ENCODE assay signal across 1 fruit fly cellular context in the genomic region with DNA sequence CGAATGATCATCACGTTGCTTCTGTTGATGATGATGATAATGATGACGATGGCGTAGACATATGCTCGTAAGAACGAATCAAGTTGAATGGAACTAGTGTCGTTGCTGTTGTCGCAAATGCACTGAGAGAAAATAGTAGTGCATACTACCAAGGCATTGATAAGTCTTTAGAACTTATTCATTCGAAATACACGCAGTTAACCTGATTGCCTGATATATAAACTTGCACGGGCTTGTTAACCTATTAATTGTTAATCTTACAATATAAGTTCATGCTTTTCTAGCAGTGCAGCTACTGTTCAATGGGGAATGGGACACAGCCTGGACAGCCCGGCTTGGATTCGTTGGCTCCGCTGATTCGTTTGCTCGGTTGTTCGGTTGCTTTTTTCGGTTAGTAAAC.
TF ChIP-seq lines count a peak whose summit lies in the region.

No protein-coding gene starts in this region.

TF ChIP-seq in whole organism, embryonic, 481 proteins besides CTCF, POLR2A, EP300 and RAD21 (continued from another document and continues in another):
- peak; percentile 91 for TF ChIP-seq CG18262 (tag; optimal IDR thresholded peaks at IDR 0.05; lab: Kevin White, UChicago)
- TF ChIP-seq az2 (GFP tag; optimal IDR thresholded peaks at IDR 0.05; lab: Kevin White, UChicago) = peak; percentile 86
- peak; percentile 77 for TF ChIP-seq CG9876 (GFP tag; optimal IDR thresholded peaks at IDR 0.05; lab: Kevin White, UChicago)
- TF ChIP-seq CG15514 (GFP tag; optimal IDR thresholded peaks at IDR 0.05; lab: Kevin White, UChicago) = peak; percentile 68
- peak; percentile 67 for TF ChIP-seq ac (GFP tag; optimal IDR thresholded peaks at IDR 0.05; lab: Kevin White, UChicago)
- no peak for TF ChIP-seq cad (GFP tag; optimal IDR thresholded peaks at IDR 0.05; lab: Kevin White, UChicago)
- peak; percentile 70 for TF ChIP-seq Bteb2 (GFP tag; optimal IDR thresholded peaks at IDR 0.05; lab: Kevin White, UChicago)
- peak; percentile 71 for TF ChIP-seq wek (GFP tag; optimal IDR thresholded peaks at IDR 0.05; lab: Kevin White, UChicago)
- peak; percentile 89 for TF ChIP-seq phol (tag; optimal IDR thresholded peaks at IDR 0.05; lab: Kevin White, UChicago)
- TF ChIP-seq lmd (GFP tag; IDR thresholded peaks at IDR 0.05; lab: Robert Waterston, UW) = peak; percentile 86
- TF ChIP-seq CG3065 (GFP tag; optimal IDR thresholded peaks at IDR 0.05; lab: Kevin White, UChicago) = peak; percentile 76
- TF ChIP-seq CG10147 (GFP tag; optimal IDR thresholded peaks at IDR 0.05; lab: Kevin White, UChicago) = peak; percentile 71
- TF ChIP-seq otp (GFP tag; IDR thresholded peaks at IDR 0.05; lab: Robert Waterston, UW) = peak; percentile 83
- TF ChIP-seq CG6765 (GFP tag; optimal IDR thresholded peaks at IDR 0.05; lab: Kevin White, UChicago) = peak; percentile 41
- TF ChIP-seq ara (GFP tag; IDR thresholded peaks at IDR 0.05; lab: Robert Waterston, UW) = peak; percentile 88
- TF ChIP-seq rib (GFP tag; IDR thresholded peaks at IDR 0.05; lab: Robert Waterston, UW) = peak; percentile 74
- peak; percentile 79 for TF ChIP-seq Mes4 (GFP tag; optimal IDR thresholded peaks at IDR 0.05; lab: Kevin White, UChicago)
- TF ChIP-seq pita (GFP tag; optimal IDR thresholded peaks at IDR 0.05; lab: Kevin White, UChicago) = no peak
- TF ChIP-seq CG4854 (GFP tag; optimal IDR thresholded peaks at IDR 0.05; lab: Kevin White, UChicago) = peak; percentile 69
- TF ChIP-seq knrl (GFP tag; IDR thresholded peaks at IDR 0.05; lab: Robert Waterston, UW; ENCODE audit: partially characterized antibody) = no peak
- TF ChIP-seq ind (GFP tag; optimal IDR thresholded peaks at IDR 0.05; lab: Kevin White, UChicago) = peak; percentile 79
- TF ChIP-seq CG14441 (GFP tag; IDR thresholded peaks at IDR 0.05; lab: Robert Waterston, UW) = peak; percentile 70
- peak; percentile 72 for TF ChIP-seq Abd-B (GFP tag; optimal IDR thresholded peaks at IDR 0.05; lab: Kevin White, UChicago)
- TF ChIP-seq CG2875 (GFP tag; optimal IDR thresholded peaks at IDR 0.05; lab: Kevin White, UChicago) = peak; percentile 82
- TF ChIP-seq Scr (GFP tag; IDR thresholded peaks at IDR 0.05; lab: Robert Waterston, UW; ENCODE audit: partially characterized antibody) = no peak
- peak; percentile 77 for TF ChIP-seq CG18764 (GFP tag; optimal IDR thresholded peaks at IDR 0.05; lab: Kevin White, UChicago)
- TF ChIP-seq Poxn (GFP tag; IDR thresholded peaks at IDR 0.05; lab: Robert Waterston, UW) = 0 out of 2 replicates have a peak, but pooled peaks have one; percentile 25
- peak; percentile 69 for TF ChIP-seq ewg (GFP tag; optimal IDR thresholded peaks at IDR 0.05; lab: Kevin White, UChicago)
- peak; percentile 82 for TF ChIP-seq CG13624 (GFP tag; optimal IDR thresholded peaks at IDR 0.05; lab: Kevin White, UChicago)
- TF ChIP-seq salm (tag; optimal IDR thresholded peaks at IDR 0.05; lab: Kevin White, UChicago) = peak; percentile 69
- peak; percentile 77 for TF ChIP-seq CG18476 (GFP tag; optimal IDR thresholded peaks at IDR 0.05; lab: Kevin White, UChicago)
- no peak for TF ChIP-seq inv (GFP tag; IDR thresholded peaks at IDR 0.05; lab: Robert Waterston, UW; ENCODE audit: partially characterized antibody)
- peak; percentile 66 for TF ChIP-seq CG4730 (GFP tag; IDR thresholded peaks at IDR 0.05; lab: Robert Waterston, UW)
- TF ChIP-seq CG1233 (GFP tag; optimal IDR thresholded peaks at IDR 0.05; lab: Kevin White, UChicago) = peak; percentile 79
- TF ChIP-seq CG34376 (GFP tag; optimal IDR thresholded peaks at IDR 0.05; lab: Kevin White, UChicago) = no peak
- TF ChIP-seq dmrt99B (tag; optimal IDR thresholded peaks at IDR 0.05; lab: Kevin White, UChicago) = peak; percentile 82
- TF ChIP-seq CG10462 (GFP tag; optimal IDR thresholded peaks at IDR 0.05; lab: Kevin White, UChicago) = peak; percentile 76
- no peak for TF ChIP-seq CG15073 (GFP tag; optimal IDR thresholded peaks at IDR 0.05; lab: Kevin White, UChicago)
- TF ChIP-seq HLHmδ (GFP tag; optimal IDR thresholded peaks at IDR 0.05; lab: Kevin White, UChicago) = no peak
- TF ChIP-seq crol (GFP tag; IDR thresholded peaks at IDR 0.05; lab: Robert Waterston, UW) = no peak
- peak; percentile 51 for TF ChIP-seq CG3847 (GFP tag; IDR thresholded peaks at IDR 0.05; lab: Robert Waterston, UW)
- peak; percentile 93 for TF ChIP-seq gem (tag; optimal IDR thresholded peaks at IDR 0.05; lab: Kevin White, UChicago)
- peak; percentile 81 for TF ChIP-seq Atf6 (GFP tag; IDR thresholded peaks at IDR 0.05; lab: Robert Waterston, UW)
- peak; percentile 75 for TF ChIP-seq CG6813 (GFP tag; optimal IDR thresholded peaks at IDR 0.05; lab: Kevin White, UChicago)
- TF ChIP-seq tup (GFP tag; optimal IDR thresholded peaks at IDR 0.05; lab: Kevin White, UChicago) = peak; percentile 63
- no peak for TF ChIP-seq sna (GFP tag; IDR thresholded peaks at IDR 0.05; lab: Robert Waterston, UW; ENCODE audit: partially characterized antibody)
- peak; percentile 75 for TF ChIP-seq nerfin-1 (tag; optimal IDR thresholded peaks at IDR 0.05; lab: Kevin White, UChicago)
- peak; percentile 80 for TF ChIP-seq sisA (GFP tag; IDR thresholded peaks at IDR 0.05; lab: Robert Waterston, UW)
- TF ChIP-seq CG1647 (GFP tag; optimal IDR thresholded peaks at IDR 0.05; lab: Kevin White, UChicago) = peak; percentile 84
- peak; percentile 81 for TF ChIP-seq NC2α (GFP tag; optimal IDR thresholded peaks at IDR 0.05; lab: Kevin White, UChicago)
- peak; percentile 66 for TF ChIP-seq odd (GFP tag; optimal IDR thresholded peaks at IDR 0.05; lab: Kevin White, UChicago)
- peak; percentile 58 for TF ChIP-seq kah (GFP tag; optimal IDR thresholded peaks at IDR 0.05; lab: Kevin White, UChicago)
- TF ChIP-seq CG12155 (GFP tag; optimal IDR thresholded peaks at IDR 0.05; lab: Kevin White, UChicago) = peak; percentile 81
- peak; percentile 77 for TF ChIP-seq kay (GFP tag; optimal IDR thresholded peaks at IDR 0.05; lab: Kevin White, UChicago)
- peak; percentile 83 for TF ChIP-seq slbo (GFP tag; IDR thresholded peaks at IDR 0.05; lab: Robert Waterston, UW)
- TF ChIP-seq wor (GFP tag; IDR thresholded peaks at IDR 0.05; lab: Robert Waterston, UW) = peak; percentile 56; the same call in 1 of the 2 replicates
- peak; percentile 87 for TF ChIP-seq nmo (GFP tag; optimal IDR thresholded peaks at IDR 0.05; lab: Kevin White, UChicago)
- TF ChIP-seq ken (GFP tag; IDR thresholded peaks at IDR 0.05; lab: Robert Waterston, UW) = peak; percentile 80
- TF ChIP-seq sim (GFP tag; IDR thresholded peaks at IDR 0.05; lab: Robert Waterston, UW) = peak; percentile 84
- no peak for TF ChIP-seq Kr (GFP tag; optimal IDR thresholded peaks at IDR 0.05; lab: Kevin White, UChicago)
- peak; percentile 86 for TF ChIP-seq Optix (GFP tag; IDR thresholded peaks at IDR 0.05; lab: Robert Waterston, UW)
- TF ChIP-seq ato (GFP tag; IDR thresholded peaks at IDR 0.05; lab: Robert Waterston, UW; ENCODE audit: partially characterized antibody) = no peak
- TF ChIP-seq h (optimal IDR thresholded peaks at IDR 0.05; lab: Kevin White, UChicago) = no peak
- TF ChIP-seq slp2 (GFP tag; optimal IDR thresholded peaks at IDR 0.05; lab: Kevin White, UChicago) = peak; percentile 84
- TF ChIP-seq bbx (GFP tag; IDR thresholded peaks at IDR 0.05; lab: Robert Waterston, UW; ENCODE audit: partially characterized antibody) = no peak
- peak; percentile 89 for TF ChIP-seq tin (GFP tag; optimal IDR thresholded peaks at IDR 0.05; lab: Kevin White, UChicago)
- TF ChIP-seq CG17802 (tag; optimal IDR thresholded peaks at IDR 0.05; lab: Kevin White, UChicago) = peak; percentile 72
- TF ChIP-seq Myb (GFP tag; optimal IDR thresholded peaks at IDR 0.05; lab: Kevin White, UChicago) = peak; percentile 71
- TF ChIP-seq ttk (GFP tag; IDR thresholded peaks at IDR 0.05; lab: Robert Waterston, UW) = peak; percentile 77
- peak; percentile 73 for TF ChIP-seq twi (tag; optimal IDR thresholded peaks at IDR 0.05; lab: Kevin White, UChicago)
- TF ChIP-seq ERR (GFP tag; optimal IDR thresholded peaks at IDR 0.05; lab: Kevin White, UChicago) = peak; percentile 54
- no peak for TF ChIP-seq amos (GFP tag; IDR thresholded peaks at IDR 0.05; lab: Robert Waterston, UW; ENCODE audit: partially characterized antibody)
- TF ChIP-seq sens (GFP tag; lab: Kevin White, UChicago) = peak; percentile 98
- TF ChIP-seq sens-2 (GFP tag; IDR thresholded peaks at IDR 0.05; lab: Robert Waterston, UW) = peak; percentile 66
- peak; percentile 65; the same call in 1 of the 2 replicates for TF ChIP-seq CG11696 (GFP tag; IDR thresholded peaks at IDR 0.05; lab: Robert Waterston, UW)
- peak; percentile 93 for TF ChIP-seq CG12769 (tag; optimal IDR thresholded peaks at IDR 0.05; lab: Kevin White, UChicago)
- TF ChIP-seq p53 (GFP tag; optimal IDR thresholded peaks at IDR 0.05; lab: Kevin White, UChicago) = peak; percentile 40
- peak in 1 of 2 experiments; percentile 84 for TF ChIP-seq eve (GFP tag; optimal IDR thresholded peaks at IDR 0.05; lab: Kevin White, UChicago)
- 0 out of 3 replicates have a peak, but pooled peaks have one; percentile 47 for TF ChIP-seq gce (GFP tag; IDR thresholded peaks at IDR 0.05; lab: Robert Waterston, UW)
- peak; percentile 85 for TF ChIP-seq org-1 (GFP tag; optimal IDR thresholded peaks at IDR 0.05; lab: Kevin White, UChicago)
- peak; percentile 53; the same call in 1 of the 2 replicates for TF ChIP-seq aop (GFP tag; IDR thresholded peaks at IDR 0.05; lab: Robert Waterston, UW)
- no peak for TF ChIP-seq bowl (GFP tag; IDR thresholded peaks at IDR 0.05; lab: Robert Waterston, UW)
- TF ChIP-seq D19A (tag; optimal IDR thresholded peaks at IDR 0.05; lab: Kevin White, UChicago) = peak; percentile 79
- peak; percentile 35; the same call in 1 of the 3 replicates for TF ChIP-seq CG2199 (GFP tag; IDR thresholded peaks at IDR 0.05; lab: Robert Waterston, UW)
- no peak for TF ChIP-seq grn (GFP tag; optimal IDR thresholded peaks at IDR 0.05; lab: Kevin White, UChicago)
- TF ChIP-seq Hmx (GFP tag; optimal IDR thresholded peaks at IDR 0.05; lab: Kevin White, UChicago) = peak; percentile 26
- TF ChIP-seq mirr (GFP tag; optimal IDR thresholded peaks at IDR 0.05; lab: Kevin White, UChicago) = no peak
- TF ChIP-seq CG14014 (GFP tag; IDR thresholded peaks at IDR 0.05; lab: Robert Waterston, UW) = peak; percentile 77
- TF ChIP-seq CG10654 (GFP tag; optimal IDR thresholded peaks at IDR 0.05; lab: Kevin White, UChicago) = peak; percentile 78
- TF ChIP-seq Nf-YC (tag; optimal IDR thresholded peaks at IDR 0.05; lab: Kevin White, UChicago) = peak; percentile 34
- peak; percentile 58 for TF ChIP-seq fd3F (GFP tag; optimal IDR thresholded peaks at IDR 0.05; lab: Kevin White, UChicago)
- TF ChIP-seq Xrp1 (GFP tag; IDR thresholded peaks at IDR 0.05; lab: Robert Waterston, UW) = peak; percentile 94
- peak; percentile 84 for TF ChIP-seq CG10267 (tag; optimal IDR thresholded peaks at IDR 0.05; lab: Kevin White, UChicago)
- TF ChIP-seq pan (optimal IDR thresholded peaks at IDR 0.05; lab: Kevin White, UChicago) = no peak
- TF ChIP-seq pan (GFP tag; optimal IDR thresholded peaks at IDR 0.05 in 1 of 2, IDR thresholded peaks at IDR 0.05 in 1 of 2) = peak in 1 of 2 experiments; percentile 81
- TF ChIP-seq CG4424 (GFP tag; optimal IDR thresholded peaks at IDR 0.05; lab: Kevin White, UChicago) = peak; percentile 90
- TF ChIP-seq CG32767 (GFP tag; IDR thresholded peaks at IDR 0.05; lab: Robert Waterston, UW) = peak; percentile 78
- peak; percentile 78 for TF ChIP-seq bcd (GFP tag; optimal IDR thresholded peaks at IDR 0.05; lab: Kevin White, UChicago)
- peak; percentile 71 for TF ChIP-seq caup (GFP tag; optimal IDR thresholded peaks at IDR 0.05; lab: Kevin White, UChicago; ENCODE audit: severe bottlenecking)
- no peak for TF ChIP-seq Dip2 (GFP tag; IDR thresholded peaks at IDR 0.05; lab: Robert Waterston, UW)
- TF ChIP-seq C15 (GFP tag; IDR thresholded peaks at IDR 0.05; lab: Robert Waterston, UW) = no peak
- peak; percentile 60 for TF ChIP-seq CG9932 (GFP tag; IDR thresholded peaks at IDR 0.05; lab: Robert Waterston, UW)
- TF ChIP-seq CG18619 (GFP tag; optimal IDR thresholded peaks at IDR 0.05; lab: Kevin White, UChicago) = peak; percentile 69
- peak; percentile 89 for TF ChIP-seq CG12391 (tag; optimal IDR thresholded peaks at IDR 0.05; lab: Kevin White, UChicago)
- peak; percentile 94 for TF ChIP-seq CG2712 (tag; optimal IDR thresholded peaks at IDR 0.05; lab: Kevin White, UChicago)
- 0 out of 2 replicates have a peak, but pooled peaks have one; percentile 36 for TF ChIP-seq CG11085 (GFP tag; IDR thresholded peaks at IDR 0.05; lab: Robert Waterston, UW)
- peak; percentile 84 for TF ChIP-seq CG6254 (GFP tag; optimal IDR thresholded peaks at IDR 0.05; lab: Kevin White, UChicago)
- peak; percentile 75 for TF ChIP-seq zen (tag; optimal IDR thresholded peaks at IDR 0.05; lab: Kevin White, UChicago)
- no peak for TF ChIP-seq CG17912 (GFP tag; optimal IDR thresholded peaks at IDR 0.05; lab: Kevin White, UChicago)
- TF ChIP-seq CG17359 (tag; optimal IDR thresholded peaks at IDR 0.05; lab: Kevin White, UChicago) = peak; percentile 83
- TF ChIP-seq CG12236 (GFP tag; optimal IDR thresholded peaks at IDR 0.05; lab: Kevin White, UChicago) = peak; percentile 75
- TF ChIP-seq Dip3 (GFP tag; optimal IDR thresholded peaks at IDR 0.05; lab: Kevin White, UChicago) = peak; percentile 68
- TF ChIP-seq unc-4 (GFP tag; IDR thresholded peaks at IDR 0.05; lab: Robert Waterston, UW; ENCODE audit: partially characterized antibody) = no peak
- TF ChIP-seq zfh2 (GFP tag; optimal IDR thresholded peaks at IDR 0.05; lab: Kevin White, UChicago) = peak; percentile 60
- peak; percentile 52; the same call in 1 of the 2 replicates for TF ChIP-seq gt (GFP tag; IDR thresholded peaks at IDR 0.05; lab: Robert Waterston, UW)
- peak; percentile 81 for TF ChIP-seq Six4 (GFP tag; optimal IDR thresholded peaks at IDR 0.05; lab: Kevin White, UChicago)
- peak; percentile 48 for TF ChIP-seq Sry-δ (GFP tag; optimal IDR thresholded peaks at IDR 0.05; lab: Kevin White, UChicago)
- TF ChIP-seq CG9727 (GFP tag; optimal IDR thresholded peaks at IDR 0.05; lab: Kevin White, UChicago) = peak; percentile 89
- TF ChIP-seq CG13775 (GFP tag; optimal IDR thresholded peaks at IDR 0.05; lab: Kevin White, UChicago) = peak; percentile 82
- peak; percentile 77 for TF ChIP-seq CG8765 (GFP tag; IDR thresholded peaks at IDR 0.05; lab: Robert Waterston, UW)
- TF ChIP-seq Taf1 (GFP tag; IDR thresholded peaks at IDR 0.05; lab: Robert Waterston, UW) = 0 out of 2 replicates have a peak, but pooled peaks have one; percentile 52
- no peak for TF ChIP-seq CG7963 (GFP tag; IDR thresholded peaks at IDR 0.05; lab: Robert Waterston, UW; ENCODE audit: partially characterized antibody)
- TF ChIP-seq Usf (GFP tag; optimal IDR thresholded peaks at IDR 0.05; lab: Kevin White, UChicago) = peak; percentile 71
- peak; percentile 78 for TF ChIP-seq maf-S (GFP tag; optimal IDR thresholded peaks at IDR 0.05; lab: Kevin White, UChicago)
- TF ChIP-seq fd96Cb (tag; optimal IDR thresholded peaks at IDR 0.05; lab: Kevin White, UChicago) = peak; percentile 89
